Fruit fly (Drosophila melanogaster) ovary, adult (tissue): ENCODE measurements around the gene CkIalpha.

Source experiments
- CG17801 ChIP-seq: fragments of 200-800 bp; optimal IDR thresholded peaks from 2 replicates; lab custom pipeline; 2019; ENCODE audit warnings: missing biosample characterization, mild to moderate bottlenecking, missing genetic modification characterization, moderate library complexity; ENCODE audit not compliant: partially characterized antibody

The CkIalpha gene

dm6 chrX:12653574-12653973, at the start of gene CkIalpha:
TSS of gene CkIalpha (plus strand) at chrX:12653626.
- peak; percentile 45 for TF ChIP-seq CG17801 (GFP tag; lab: Kevin White, UChicago)

dm6 chrX:12611536-12612458, 41.6 kb upstream of the CkIalpha start, which contains the start of the genes CG1463 and Fpgs1:
TSS of gene CG1463 (minus strand) at chrX:12611667.
TSS of gene Fpgs1 (plus strand) at chrX:12611867.
- peak; percentile 58 for TF ChIP-seq CG17801 (GFP tag; lab: Kevin White, UChicago)

- no peak for TF ChIP-seq CG17801 (GFP tag; lab: Kevin White, UChicago)
These were observed 40.1 kb upstream of the CkIalpha start for dm6 chrX:12613248-12613805.

- no peak for TF ChIP-seq CG17801 (GFP tag; lab: Kevin White, UChicago)
These were observed 37.6 kb upstream of the CkIalpha start, which contains the start of gene CG11085 for dm6 chrX:12615752-12616366. TSS of gene CG11085 (plus strand) at chrX:12616316.

- TF ChIP-seq CG17801 (GFP tag; lab: Kevin White, UChicago) = no peak
These were observed 31.8 kb upstream of the CkIalpha start for dm6 chrX:12621640-12622039.

- no peak for TF ChIP-seq CG17801 (GFP tag; lab: Kevin White, UChicago)
These were observed 29.4 kb upstream of the CkIalpha start, which contains the start of gene CG15728 for dm6 chrX:12623992-12624391. TSS of gene CG15728 (plus strand) at chrX:12624292.

dm6 chrX:12625594-12626274, 27.7 kb upstream of the CkIalpha start:
- no peak for TF ChIP-seq CG17801 (GFP tag; lab: Kevin White, UChicago)

- TF ChIP-seq CG17801 (GFP tag; lab: Kevin White, UChicago) = peak; percentile 94
These were observed 23.9 kb upstream of the CkIalpha start, which contains the start of the genes Aven and CG2540 for dm6 chrX:12629564-12629963. TSS of gene Aven (minus strand) at chrX:12629640. TSS of gene CG2540 (plus strand) at chrX:12629878.

dm6 chrX:12631317-12632156, 21.9 kb upstream of the CkIalpha start, which contains the start of gene Tomosyn:
TSS of gene Tomosyn (plus strand) at chrX:12631605.
- peak; percentile 27 for TF ChIP-seq CG17801 (GFP tag; lab: Kevin White, UChicago)

dm6 chrX:12632157-12632422, 21.3 kb upstream of the CkIalpha start:
- TF ChIP-seq CG17801 (GFP tag; lab: Kevin White, UChicago) = no peak

dm6 chrX:12633204-12633603, 20.2 kb upstream of the CkIalpha start:
- TF ChIP-seq CG17801 (GFP tag; lab: Kevin White, UChicago) = no peak

- no peak for TF ChIP-seq CG17801 (GFP tag; lab: Kevin White, UChicago)
These were observed 19.4 kb upstream of the CkIalpha start for dm6 chrX:12633992-12634391.

- TF ChIP-seq CG17801 (GFP tag; lab: Kevin White, UChicago) = no peak
These were observed 8.1 kb upstream of the CkIalpha start for dm6 chrX:12645361-12645760.

dm6 chrX:12651613-12652012, 1.8 kb upstream of the CkIalpha start:
- no peak for TF ChIP-seq CG17801 (GFP tag; lab: Kevin White, UChicago)
